Worm (Caenorhabditis elegans) whole organism, L3 larva: ENCODE data around the gene folt-3.

Source experiments
- ZK546.5 ChIP-seq: sonication (generic microtip); optimal IDR thresholded peaks from 2 replicates; lab custom pipeline; 2017; ENCODE audit warnings: missing biosample characterization, missing genetic modification characterization
- ama-1 ChIP-seq: fragments of 150-350 bp; optimal IDR thresholded peaks from 2 replicates; lab custom pipeline; 2018
- ceh-28 ChIP-seq: fragments of 150-350 bp; optimal IDR thresholded peaks from 2 replicates; lab custom pipeline; 2014; ENCODE audit warnings: missing biosample characterization, missing genetic modification reagents, missing genetic modification characterization
- ceh-9 ChIP-seq: sonication (generic microtip); optimal IDR thresholded peaks from 2 replicates; lab custom pipeline; 2018; ENCODE audit warnings: missing biosample characterization, missing genetic modification characterization
- daf-12 ChIP-seq: fragments of 150-350 bp; optimal IDR thresholded peaks from 2 replicates; lab custom pipeline; 2014; ENCODE audit warnings: missing biosample characterization, missing genetic modification reagents, missing genetic modification characterization
- egl-27 ChIP-seq: sonication (generic microtip); optimal IDR thresholded peaks from 4 replicates; lab custom pipeline; 2017; ENCODE audit warnings: missing biosample characterization, missing genetic modification reagents, missing genetic modification characterization
- elt-1 ChIP-seq: fragments of 150-350 bp; optimal IDR thresholded peaks from 2 replicates; lab custom pipeline; 2014; ENCODE audit warnings: missing biosample characterization, missing genetic modification characterization
- elt-3 ChIP-seq, 3 experiments: fragments of 150-350 bp in 1 of 3; sonication (generic microtip) in 2 of 3; optimal IDR thresholded peaks; 2 replicates in 2 of 3; 4 replicates in 1 of 3; lab custom pipeline; 2014 to 2017; ENCODE audit warnings: missing biosample characterization in 3 of 3, missing genetic modification characterization in 3 of 3
- fkh-10 ChIP-seq: sonication (generic microtip); optimal IDR thresholded peaks from 2 replicates; lab custom pipeline; 2017; ENCODE audit warnings: missing biosample characterization, missing genetic modification reagents, missing genetic modification characterization
- fkh-2 ChIP-seq: fragments of 150-350 bp; optimal IDR thresholded peaks from 2 replicates; lab custom pipeline; 2014; ENCODE audit warnings: missing biosample characterization, missing genetic modification reagents, missing genetic modification characterization
- jun-1 ChIP-seq: fragments of 150-350 bp; optimal IDR thresholded peaks from 2 replicates; lab custom pipeline; 2014; ENCODE audit warnings: missing biosample characterization, missing genetic modification reagents, missing genetic modification characterization
- mdl-1 ChIP-seq: fragments of 150-350 bp; optimal IDR thresholded peaks from 2 replicates; lab custom pipeline; 2014; ENCODE audit warnings: missing biosample characterization, missing genetic modification characterization
- mml-1 ChIP-seq: fragments of 150-350 bp; sonication (generic microtip); optimal IDR thresholded peaks from 3 replicates; lab custom pipeline; 2014; ENCODE audit warnings: missing biosample characterization, missing genetic modification characterization
- nfya-1 ChIP-seq: sonication (generic microtip); optimal IDR thresholded peaks from 2 replicates; lab custom pipeline; 2017; ENCODE audit warnings: missing genetic modification characterization, mild to moderate bottlenecking, missing compliant biosample characterization, antibody characterized with exemption, moderate library complexity; ENCODE audit not compliant: insufficient read depth
- nhr-11 ChIP-seq: fragments of 150-350 bp; optimal IDR thresholded peaks from 2 replicates; lab custom pipeline; 2014; ENCODE audit warnings: missing biosample characterization, missing genetic modification characterization
- nhr-12 ChIP-seq: fragments of 150-350 bp; optimal IDR thresholded peaks from 2 replicates; lab custom pipeline; 2014; ENCODE audit warnings: missing biosample characterization, missing genetic modification characterization
- nhr-23 ChIP-seq: fragments of 150-350 bp; optimal IDR thresholded peaks from 2 replicates; lab custom pipeline; 2014; ENCODE audit warnings: missing biosample characterization, missing genetic modification reagents, missing genetic modification characterization
- nhr-237 ChIP-seq: fragments of 150-350 bp; optimal IDR thresholded peaks from 2 replicates; lab custom pipeline; 2014; ENCODE audit warnings: missing biosample characterization, missing genetic modification characterization
- nhr-25 ChIP-seq: sonication (generic microtip); optimal IDR thresholded peaks from 2 replicates; lab custom pipeline; 2017; ENCODE audit warnings: missing biosample characterization, missing genetic modification characterization
- nhr-28 ChIP-seq: fragments of 150-350 bp; optimal IDR thresholded peaks from 2 replicates; lab custom pipeline; 2014; ENCODE audit warnings: missing biosample characterization, missing genetic modification characterization
- nhr-43 ChIP-seq: sonication (generic microtip); optimal IDR thresholded peaks from 2 replicates; lab custom pipeline; 2016; ENCODE audit warnings: mild to moderate bottlenecking, missing genetic modification characterization, missing compliant biosample characterization; ENCODE audit not compliant: poor library complexity, severe bottlenecking
- nhr-67 ChIP-seq: fragments of 150-350 bp; optimal IDR thresholded peaks from 2 replicates; lab custom pipeline; 2014; ENCODE audit warnings: missing biosample characterization, missing genetic modification characterization
- nhr-76 ChIP-seq: fragments of 150-350 bp; sonication (generic microtip); optimal IDR thresholded peaks from 5 replicates; lab custom pipeline; 2014; ENCODE audit warnings: missing biosample characterization, missing genetic modification characterization
- pha-4 ChIP-seq: fragments of 150-350 bp; optimal IDR thresholded peaks from 2 replicates; lab custom pipeline; 2014; ENCODE audit warnings: missing biosample characterization, missing genetic modification reagents, missing genetic modification characterization
- pqm-1 ChIP-seq: fragments of 150-350 bp; optimal IDR thresholded peaks from 2 replicates; lab custom pipeline; 2017; ENCODE audit warnings: missing biosample characterization, missing genetic modification characterization, inconsistent platforms
- sea-2 ChIP-seq: fragments of 150-350 bp; sonication (generic microtip); optimal IDR thresholded peaks from 4 replicates; lab custom pipeline; 2014; ENCODE audit warnings: missing biosample characterization, missing genetic modification reagents, missing genetic modification characterization
- skn-1 ChIP-seq: fragments of 150-350 bp; optimal IDR thresholded peaks from 2 replicates; lab custom pipeline; 2014; ENCODE audit warnings: missing biosample characterization, missing genetic modification characterization
- unc-62 ChIP-seq: fragments of 150-350 bp; sonication (generic microtip); optimal IDR thresholded peaks from 4 replicates; lab custom pipeline; 2014; ENCODE audit warnings: missing biosample characterization, missing genetic modification reagents, missing genetic modification characterization

The folt-3 gene

DNA sequence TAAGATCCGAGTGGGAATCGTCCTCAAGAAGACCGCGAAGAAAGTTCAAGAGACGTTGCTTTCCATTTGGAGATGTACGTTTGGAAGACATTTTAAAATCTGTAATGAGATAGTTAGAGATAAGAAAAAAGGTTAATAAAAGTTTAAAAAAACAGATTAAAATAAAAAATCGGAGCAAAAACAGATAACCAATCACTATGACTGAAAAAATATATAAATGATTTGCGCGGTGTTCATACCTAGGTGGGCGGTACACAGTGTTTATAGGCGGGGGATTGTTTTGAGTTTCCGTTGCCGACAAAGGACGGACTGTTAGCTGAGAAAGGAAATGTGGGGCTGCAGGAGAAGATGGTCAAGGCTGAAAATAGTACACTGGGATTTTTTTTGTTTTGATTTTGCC lies 50.9 kb downstream of the folt-3 start, which contains the start of gene ets-7:
Gene ets-7, minus strand, starts transcription at position 101 of the 400 bp plus-strand sequence.
- TF ChIP-seq nhr-23 (no peak), daf-12 (tag; lab: Kevin White, UChicago) (no peak), ceh-28 (tag; lab: Kevin White, UChicago) (no peak), fkh-2 (tag; lab: Kevin White, UChicago) (no peak), nfya-1 (tag; lab: Kevin White, UChicago) (no peak), nhr-67 (tag; lab: Kevin White, UChicago) (no peak)

DNA sequence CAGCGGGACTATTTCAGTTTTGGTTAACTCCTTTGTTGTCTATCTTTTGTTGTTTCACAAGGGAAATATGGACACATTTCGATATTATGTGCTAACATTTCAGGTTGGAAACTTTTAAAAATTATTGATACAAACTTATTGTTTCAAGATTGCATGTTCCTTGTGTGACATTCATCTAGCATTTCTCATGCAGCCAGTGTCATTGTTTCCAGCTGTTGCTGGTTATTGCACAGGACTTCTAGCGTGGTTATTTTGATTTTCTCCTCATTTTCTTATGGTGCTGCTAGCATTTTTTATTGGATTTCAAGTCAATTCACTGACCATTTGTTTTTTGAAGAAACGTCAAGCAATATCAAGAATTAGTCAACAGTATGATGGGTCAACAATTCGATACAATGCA lies 53.7 kb downstream of the folt-3 start:
- TF ChIP-seq ceh-28 (tag; lab: Kevin White, UChicago) (no peak), fkh-2 (tag; lab: Kevin White, UChicago) (no peak), nhr-237 (tag; lab: Kevin White, UChicago) (no peak), daf-12 (tag; lab: Kevin White, UChicago) (no peak), elt-3 (tag; optimal IDR thresholded peaks at IDR 0.05; lab: Kevin White, UChicago) (no peak), fkh-10 (GFP tag; lab: Kevin White, UChicago) (no peak), ceh-9 (tag; lab: Kevin White, UChicago) (no peak), sea-2 (no peak), pha-4 (no peak), elt-1 (no peak), egl-27 (tag; lab: Kevin White, UChicago) (no peak), nhr-12 (tag; lab: Kevin White, UChicago) (no peak), nhr-76 (tag; lab: Kevin White, UChicago) (no peak), ama-1 (lab: Kevin White, UChicago) (no peak), nhr-67 (tag; lab: Kevin White, UChicago) (no peak), nhr-43 (tag; lab: Kevin White, UChicago) (no peak), mml-1 (no peak)

DNA sequence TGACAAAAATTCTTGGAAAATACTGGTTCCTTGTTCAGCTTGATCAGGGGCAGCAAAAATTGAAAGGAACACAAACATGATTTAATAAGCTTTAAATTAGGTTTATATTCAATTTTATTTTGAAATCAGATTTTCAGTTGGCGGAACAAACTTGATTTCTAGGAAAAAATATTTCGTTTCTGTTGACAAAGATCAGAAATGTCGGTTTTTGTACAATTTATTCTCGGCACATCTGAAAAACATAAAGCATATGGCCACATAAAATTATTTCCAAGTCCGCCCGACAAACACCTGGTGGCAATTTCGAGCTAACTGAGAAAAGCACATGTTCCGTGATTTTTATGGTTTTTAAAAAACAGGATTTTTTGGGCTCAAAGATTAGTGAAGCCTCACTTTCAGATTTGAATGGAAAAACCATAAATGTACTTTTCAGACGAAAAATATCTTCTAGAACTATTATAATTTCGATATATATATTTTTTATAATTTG lies 55.6 kb downstream of the folt-3 start, which contains the start of gene ttr-10:
Gene ttr-10, minus strand, starts transcription at position 51 of the 490 bp plus-strand sequence.
- TF ChIP-seq jun-1 (no peak), nhr-67 (tag; lab: Kevin White, UChicago) (no peak), pqm-1 (no peak), nhr-28 (tag; lab: Kevin White, UChicago) (no peak), nhr-11 (tag; lab: Kevin White, UChicago) (no peak), nhr-12 (tag; lab: Kevin White, UChicago) (no peak), ceh-9 (tag; lab: Kevin White, UChicago) (no peak), mdl-1 (tag; lab: Kevin White, UChicago) (no peak), nhr-43 (tag; lab: Kevin White, UChicago) (no peak), egl-27 (tag; lab: Kevin White, UChicago) (no peak), unc-62 (GFP tag; lab: Kevin White, UChicago) (no peak), skn-1 (no peak), nfya-1 (tag; lab: Kevin White, UChicago) (no peak), ceh-28 (tag; lab: Kevin White, UChicago) (no peak), sea-2 (no peak), nhr-25 (tag; lab: Kevin White, UChicago) (no peak), ZK546.5 (tag; lab: Kevin White, UChicago) (no peak)
